Fruit fly (Drosophila melanogaster): Measurements from ENCODE around the gene CG12104.

The CG12104 gene

dm6 chr3L:1591692-1592371 lies 10.6 kb downstream of the CG12104 start (continued):
- TF ChIP-seq CG5180 (GFP tag; optimal IDR thresholded peaks at IDR 0.05): peak; percentile 68
- TF ChIP-seq CG17186 (GFP tag; optimal IDR thresholded peaks at IDR 0.05): no peak
- no peak for TF ChIP-seq zen (tag; optimal IDR thresholded peaks at IDR 0.05)
- TF ChIP-seq CG9437 (GFP tag; optimal IDR thresholded peaks at IDR 0.05): no peak
- peak; percentile 69 for TF ChIP-seq Jarid2 (GFP tag; optimal IDR thresholded peaks at IDR 0.05)
- no peak for TF ChIP-seq tna (GFP tag; IDR thresholded peaks at IDR 0.05; ENCODE audit: partially characterized antibody)
- no peak for TF ChIP-seq TFAM (GFP tag; optimal IDR thresholded peaks at IDR 0.05)
- TF ChIP-seq usp (GFP tag; optimal IDR thresholded peaks at IDR 0.05): no peak
- peak; percentile 80 for TF ChIP-seq Dek (tag; optimal IDR thresholded peaks at IDR 0.05)
- no peak; the same call in 1 of the 2 replicates for TF ChIP-seq lmd (GFP tag; IDR thresholded peaks at IDR 0.05)
- peak; percentile 45; the same call in 1 of the 3 replicates for TF ChIP-seq C15 (GFP tag; IDR thresholded peaks at IDR 0.05)
- no peak for TF ChIP-seq pum (GFP tag; optimal IDR thresholded peaks at IDR 0.05)
- 0 out of 3 replicates have a peak, but pooled peaks have one; percentile 11 for TF ChIP-seq Mrtf (GFP tag; IDR thresholded peaks at IDR 0.05)
- TF ChIP-seq gt (GFP tag; IDR thresholded peaks at IDR 0.05): no peak
- TF ChIP-seq CG8478 (optimal IDR thresholded peaks at IDR 0.05): no peak
- peak; percentile 16 for TF ChIP-seq Xbp1 (GFP tag; optimal IDR thresholded peaks at IDR 0.05)
- peak; percentile 16 for TF ChIP-seq CG3163 (GFP tag; optimal IDR thresholded peaks at IDR 0.05)
- peak; percentile 67 for TF ChIP-seq stc (GFP tag; IDR thresholded peaks at IDR 0.05)
- TF ChIP-seq Bteb2 (GFP tag; optimal IDR thresholded peaks at IDR 0.05): peak; percentile 60
- TF ChIP-seq tin (GFP tag; optimal IDR thresholded peaks at IDR 0.05): no peak
- TF ChIP-seq CG34224 (GFP tag; IDR thresholded peaks at IDR 0.05; ENCODE audit: partially characterized antibody): no peak
- no peak for TF ChIP-seq CG10462 (GFP tag; optimal IDR thresholded peaks at IDR 0.05)
- TF ChIP-seq Oli (tag; optimal IDR thresholded peaks at IDR 0.05): peak; percentile 3
- no peak for TF ChIP-seq Kr (GFP tag; optimal IDR thresholded peaks at IDR 0.05)
- peak; percentile 99 for TF ChIP-seq lbe (GFP tag; optimal IDR thresholded peaks at IDR 0.05)
- TF ChIP-seq tll (GFP tag; optimal IDR thresholded peaks at IDR 0.05): no peak
- TF ChIP-seq Hand (GFP tag; optimal IDR thresholded peaks at IDR 0.05): peak; percentile 74
- TF ChIP-seq CG4424 (GFP tag; optimal IDR thresholded peaks at IDR 0.05): no peak
- TF ChIP-seq CG7963 (GFP tag; IDR thresholded peaks at IDR 0.05; ENCODE audit: partially characterized antibody): no peak
- TF ChIP-seq mam (GFP tag; optimal IDR thresholded peaks at IDR 0.05): peak; percentile 62
- no peak for TF ChIP-seq CG7745 (tag; optimal IDR thresholded peaks at IDR 0.05)
- TF ChIP-seq Chrac-16 (GFP tag; optimal IDR thresholded peaks at IDR 0.05): no peak
- TF ChIP-seq hb (GFP tag; IDR thresholded peaks at IDR 0.05; ENCODE audit: partially characterized antibody): no peak
- peak; percentile 82 for TF ChIP-seq CG10209 (GFP tag; optimal IDR thresholded peaks at IDR 0.05)
- TF ChIP-seq fd64A (GFP tag; optimal IDR thresholded peaks at IDR 0.05): peak; percentile 51
- peak; percentile 55; the same call in 1 of the 2 replicates for TF ChIP-seq ranshi (GFP tag; IDR thresholded peaks at IDR 0.05)
- TF ChIP-seq CG30020 (tag; optimal IDR thresholded peaks at IDR 0.05): no peak
- peak; percentile 78 for TF ChIP-seq cwo (GFP tag; optimal IDR thresholded peaks at IDR 0.05)
- TF ChIP-seq CG18476 (GFP tag; optimal IDR thresholded peaks at IDR 0.05): peak; percentile 60
- TF ChIP-seq pzg (GFP tag; optimal IDR thresholded peaks at IDR 0.05): no peak
- no peak for TF ChIP-seq CG4282 (GFP tag; optimal IDR thresholded peaks at IDR 0.05)
- no peak for TF ChIP-seq Myb (GFP tag; optimal IDR thresholded peaks at IDR 0.05)
- TF ChIP-seq Ssrp (tag; optimal IDR thresholded peaks at IDR 0.05): no peak
- peak; percentile 88 for TF ChIP-seq CG2678 (tag; optimal IDR thresholded peaks at IDR 0.05)
- no peak for TF ChIP-seq CG32772 (GFP tag; IDR thresholded peaks at IDR 0.05)
- peak; percentile 17 for TF ChIP-seq CG13775 (GFP tag; optimal IDR thresholded peaks at IDR 0.05)
- TF ChIP-seq gsb-n (tag; optimal IDR thresholded peaks at IDR 0.05): no peak
- no peak for TF ChIP-seq CG8290 (GFP tag; optimal IDR thresholded peaks at IDR 0.05)
- no peak for TF ChIP-seq CG8290 (tag; optimal IDR thresholded peaks at IDR 0.05)
- peak; percentile 83 for TF ChIP-seq CG10147 (GFP tag; optimal IDR thresholded peaks at IDR 0.05)
